Fruit fly (Drosophila melanogaster): ENCODE results near the gene CG31460.

CG31460 gene

DNA sequence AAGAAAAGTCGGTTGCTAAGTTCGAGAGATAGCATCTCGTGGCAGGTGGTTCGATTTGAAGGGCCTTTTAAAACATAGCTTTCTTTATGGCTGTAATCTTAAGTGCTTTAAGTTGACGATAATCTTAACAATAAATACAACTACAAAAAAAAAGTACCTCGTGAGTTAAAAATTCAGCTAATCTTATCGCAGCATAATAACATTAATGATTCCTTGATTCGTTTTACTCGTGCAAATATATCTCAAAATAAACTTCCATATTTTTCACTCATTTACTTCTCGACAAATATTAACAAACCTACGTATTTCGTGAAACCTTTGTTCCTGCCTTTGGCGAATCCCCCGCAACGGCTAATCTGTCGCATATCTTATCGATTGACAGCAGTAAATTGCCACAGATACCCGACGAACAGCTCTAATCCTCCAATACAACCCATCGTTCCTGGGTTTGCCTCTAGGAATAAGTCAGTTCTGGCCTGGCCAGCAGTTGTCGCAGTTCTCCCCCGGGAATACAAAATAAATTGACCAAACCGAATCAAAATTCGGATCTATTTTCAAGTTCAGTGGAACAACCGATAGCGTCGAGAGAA, 43.8 kb upstream of the CG31460 start (continued):
- TF ChIP-seq lov (optimal IDR thresholded peaks at IDR 0.05) = no peak
- no peak for TF ChIP-seq lov (GFP tag; IDR thresholded peaks at IDR 0.05)
- TF ChIP-seq pnt (GFP tag; optimal IDR thresholded peaks at IDR 0.05) = no peak
- TF ChIP-seq slbo (GFP tag; IDR thresholded peaks at IDR 0.05) = no peak
- no peak for TF ChIP-seq cato (GFP tag; optimal IDR thresholded peaks at IDR 0.05; ENCODE audit: borderline replicate concordance)
- TF ChIP-seq CG9609 (GFP tag; optimal IDR thresholded peaks at IDR 0.05) = no peak
- TF ChIP-seq YL-1 (GFP tag; optimal IDR thresholded peaks at IDR 0.05) = no peak
- TF ChIP-seq tin (GFP tag; optimal IDR thresholded peaks at IDR 0.05) = no peak
- no peak for TF ChIP-seq nom (GFP tag; optimal IDR thresholded peaks at IDR 0.05)
- peak; percentile 91 for TF ChIP-seq exex (tag; optimal IDR thresholded peaks at IDR 0.05)
- TF ChIP-seq sug (tag; optimal IDR thresholded peaks at IDR 0.05) = peak; percentile 81
- TF ChIP-seq CG12155 (GFP tag; optimal IDR thresholded peaks at IDR 0.05) = no peak
- TF ChIP-seq NC2β (GFP tag; optimal IDR thresholded peaks at IDR 0.05) = no peak
- TF ChIP-seq hth (optimal IDR thresholded peaks at IDR 0.05) = no peak
- TF ChIP-seq Gug (GFP tag; IDR thresholded peaks at IDR 0.05) = no peak

DNA sequence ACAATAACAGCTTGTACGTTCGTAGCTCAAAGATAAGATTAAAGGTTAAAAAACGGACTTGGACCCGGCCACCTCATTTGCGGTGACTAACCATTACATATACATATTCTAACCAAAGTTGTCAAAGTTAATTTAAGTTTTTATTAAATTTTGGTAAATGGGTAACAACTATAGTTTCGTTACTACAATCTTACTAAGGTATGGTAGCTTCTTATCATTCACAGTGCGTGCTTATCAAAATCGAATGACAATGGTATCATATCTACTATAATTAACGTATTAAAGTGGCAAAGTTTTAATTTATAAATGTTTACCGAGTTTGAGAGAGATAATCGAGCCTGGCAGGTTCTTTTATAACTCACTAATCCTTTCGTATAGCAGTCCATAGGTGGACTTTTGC, 43.3 kb upstream of the CG31460 start:
- TF ChIP-seq sna (GFP tag; IDR thresholded peaks at IDR 0.05; ENCODE audit: partially characterized antibody) (no peak), exex (tag; optimal IDR thresholded peaks at IDR 0.05) (peak; percentile 6), mirr (GFP tag; optimal IDR thresholded peaks at IDR 0.05) (peak; percentile 54), CG18476 (GFP tag; optimal IDR thresholded peaks at IDR 0.05) (no peak), caup (GFP tag; optimal IDR thresholded peaks at IDR 0.05; ENCODE audit: severe bottlenecking) (no peak), CG10431 (GFP tag; optimal IDR thresholded peaks at IDR 0.05) (no peak), Hr51 (GFP tag; optimal IDR thresholded peaks at IDR 0.05) (no peak)

DNA sequence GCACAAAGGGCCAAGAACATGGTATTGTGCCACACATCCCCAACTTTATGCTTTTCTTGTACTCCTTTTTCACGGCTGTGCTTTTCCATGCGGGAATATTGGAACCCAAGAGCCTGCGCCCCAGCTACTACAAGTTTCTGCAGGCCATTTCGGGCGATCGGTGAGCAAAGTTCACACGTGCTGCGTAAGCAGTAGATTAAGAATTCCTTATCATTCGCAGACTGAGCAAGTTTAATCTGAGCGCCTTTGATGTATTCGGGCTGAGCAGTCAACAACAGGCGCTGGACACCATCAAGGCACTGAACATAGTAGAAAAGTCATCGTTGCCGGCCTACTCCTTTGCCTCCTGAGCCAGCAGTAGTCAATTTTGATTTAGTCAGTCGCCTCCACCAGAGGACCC, 41.7 kb upstream of the CG31460 start:
- TF ChIP-seq CG8290 (GFP tag; optimal IDR thresholded peaks at IDR 0.05) (no peak), CG8290 (tag; optimal IDR thresholded peaks at IDR 0.05) (no peak), CG17361 (GFP tag; IDR thresholded peaks at IDR 0.05) (no peak), Antp (GFP tag; optimal IDR thresholded peaks at IDR 0.05) (no peak), cwo (GFP tag; optimal IDR thresholded peaks at IDR 0.05) (peak; percentile 75), Doc2 (GFP tag; IDR thresholded peaks at IDR 0.05) (no peak), CG10366 (GFP tag; IDR thresholded peaks at IDR 0.05) (no peak), CG11085 (GFP tag; IDR thresholded peaks at IDR 0.05) (no peak)

DNA sequence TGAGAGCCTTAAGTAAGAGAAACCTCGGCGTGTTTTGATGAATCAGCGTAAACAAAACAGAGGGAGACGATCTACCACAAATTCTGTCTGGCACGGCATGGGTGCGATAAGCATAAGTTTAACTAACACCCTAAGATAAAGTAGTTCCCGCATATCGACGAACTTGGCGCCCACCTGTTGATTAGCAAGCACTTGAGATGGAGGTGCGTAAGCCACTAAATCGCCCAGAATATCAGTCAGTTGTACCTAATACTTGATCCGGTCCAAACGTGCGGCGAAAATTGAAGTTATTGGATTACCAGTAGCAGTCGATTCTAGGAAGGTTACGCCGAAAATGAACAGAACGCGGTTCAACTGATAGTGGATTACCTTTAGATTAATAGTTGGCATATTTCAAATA, 41.0 kb upstream of the CG31460 start, which contains the start of gene CG31454:
TSS of gene CG31454 (plus strand) at position 160 of the 400 bp plus-strand sequence.
- no peak for TF ChIP-seq CG7786 (GFP tag; optimal IDR thresholded peaks at IDR 0.05)
- peak; percentile 76 for TF ChIP-seq exex (tag; optimal IDR thresholded peaks at IDR 0.05)
- TF ChIP-seq CG9437 (GFP tag; optimal IDR thresholded peaks at IDR 0.05) = no peak
- TF ChIP-seq cwo (GFP tag; optimal IDR thresholded peaks at IDR 0.05) = peak; percentile 23
- no peak for TF ChIP-seq CG9727 (GFP tag; optimal IDR thresholded peaks at IDR 0.05)
- TF ChIP-seq Hey (tag; optimal IDR thresholded peaks at IDR 0.05) = peak; percentile 11
- TF ChIP-seq CG10654 (GFP tag; optimal IDR thresholded peaks at IDR 0.05) = no peak
- TF ChIP-seq Hr3 (GFP tag; optimal IDR thresholded peaks at IDR 0.05) = no peak
- TF ChIP-seq CG13624 (GFP tag; optimal IDR thresholded peaks at IDR 0.05) = no peak
- TF ChIP-seq MBD-R2 (GFP tag; IDR thresholded peaks at IDR 0.05) = no peak
- TF ChIP-seq CG12299 (tag; optimal IDR thresholded peaks at IDR 0.05) = no peak
- TF ChIP-seq esg (GFP tag; conservative IDR thresholded peaks at IDR 0.05) = no peak
- TF ChIP-seq CG31365 (tag; optimal IDR thresholded peaks at IDR 0.05) = no peak
- peak; percentile 6 for TF ChIP-seq sd (tag; optimal IDR thresholded peaks at IDR 0.05)
- no peak for TF ChIP-seq CG18476 (GFP tag; optimal IDR thresholded peaks at IDR 0.05)
- TF ChIP-seq Oaz (GFP tag; IDR thresholded peaks at IDR 0.05) = no peak
- TF ChIP-seq corto (GFP tag; optimal IDR thresholded peaks at IDR 0.05) = no peak
- no peak for TF ChIP-seq Hr78 (GFP tag; optimal IDR thresholded peaks at IDR 0.05)
- no peak for TF ChIP-seq btn (GFP tag; optimal IDR thresholded peaks at IDR 0.05)
- TF ChIP-seq sug (tag; optimal IDR thresholded peaks at IDR 0.05) = peak; percentile 78
- peak; percentile 86 for TF ChIP-seq CG34376 (GFP tag; optimal IDR thresholded peaks at IDR 0.05)
- TF ChIP-seq CG30020 (tag; optimal IDR thresholded peaks at IDR 0.05) = no peak
- TF ChIP-seq CG17829 (tag; optimal IDR thresholded peaks at IDR 0.05) = no peak
